Fruit fly (Drosophila melanogaster): ENCODE measurements around the gene ND-15.
A peak's percentile ranks its signal among the peaks of the same experiment; 100 is the strongest.

ND-15 gene

dm6 chr2L:81198-81597 lies 33.3 kb upstream of the ND-15 start:
- no peak for TF ChIP-seq D1 (tag; optimal IDR thresholded peaks at IDR 0.05)
- TF ChIP-seq CG10348 (GFP tag; IDR thresholded peaks at IDR 0.05) = no peak
- TF ChIP-seq rn (GFP tag; IDR thresholded peaks at IDR 0.05) = no peak
- no peak for TF ChIP-seq gl (tag; optimal IDR thresholded peaks at IDR 0.05)
- TF ChIP-seq CG12605 (GFP tag; IDR thresholded peaks at IDR 0.05) = no peak
- TF ChIP-seq CG34367 (tag; optimal IDR thresholded peaks at IDR 0.05) = no peak

- TF ChIP-seq Ets98B (GFP tag; IDR thresholded peaks at IDR 0.05) (no peak), CG17806 (tag; optimal IDR thresholded peaks at IDR 0.05) (no peak), D1 (tag; optimal IDR thresholded peaks at IDR 0.05) (no peak), CG32121 (GFP tag; IDR thresholded peaks at IDR 0.05) (no peak), CG15710 (tag; optimal IDR thresholded peaks at IDR 0.05) (no peak), CG9948 (tag; optimal IDR thresholded peaks at IDR 0.05) (no peak), Snoo (tag; optimal IDR thresholded peaks at IDR 0.05) (no peak), gl (tag; optimal IDR thresholded peaks at IDR 0.05) (no peak), rn (GFP tag; IDR thresholded peaks at IDR 0.05) (no peak), CG10348 (GFP tag; IDR thresholded peaks at IDR 0.05) (no peak), CG34367 (tag; optimal IDR thresholded peaks at IDR 0.05) (no peak)
Measured at dm6 chr2L:82080-82479, 32.4 kb upstream of the ND-15 start.

dm6 chr2L:85099-85498 lies 29.4 kb upstream of the ND-15 start:
- TF ChIP-seq CG14655 (GFP tag; optimal IDR thresholded peaks at IDR 0.05) (no peak), fd96Ca (GFP tag; IDR thresholded peaks at IDR 0.05) (no peak), CG8159 (tag; optimal IDR thresholded peaks at IDR 0.05) (no peak), CG12605 (GFP tag; IDR thresholded peaks at IDR 0.05) (no peak), EcR (GFP tag; optimal IDR thresholded peaks at IDR 0.05) (no peak), CG32121 (GFP tag; IDR thresholded peaks at IDR 0.05) (no peak), Pif1B (GFP tag; optimal IDR thresholded peaks at IDR 0.05) (no peak), D1 (tag; optimal IDR thresholded peaks at IDR 0.05) (no peak), gl (tag; optimal IDR thresholded peaks at IDR 0.05) (no peak), Pif1A (GFP tag; optimal IDR thresholded peaks at IDR 0.05) (no peak), CG34367 (tag; optimal IDR thresholded peaks at IDR 0.05) (no peak), CG8301 (tag; optimal IDR thresholded peaks at IDR 0.05) (no peak), Snoo (tag; optimal IDR thresholded peaks at IDR 0.05) (no peak), rn (GFP tag; IDR thresholded peaks at IDR 0.05) (no peak), CG15710 (tag; optimal IDR thresholded peaks at IDR 0.05) (no peak)

- TF ChIP-seq CG14655 (GFP tag; optimal IDR thresholded peaks at IDR 0.05) (no peak), CG4496 (GFP tag; IDR thresholded peaks at IDR 0.05) (no peak), CG17806 (tag; optimal IDR thresholded peaks at IDR 0.05) (no peak), CG8301 (tag; optimal IDR thresholded peaks at IDR 0.05) (no peak), fd96Ca (GFP tag; IDR thresholded peaks at IDR 0.05) (no peak), CG12605 (GFP tag; IDR thresholded peaks at IDR 0.05) (no peak), CG9948 (tag; optimal IDR thresholded peaks at IDR 0.05) (no peak)
Measured at dm6 chr2L:85701-86100, 28.8 kb upstream of the ND-15 start.

dm6 chr2L:87255-87723 lies 27.2 kb upstream of the ND-15 start, which contains the start of gene net:
Gene net (minus strand): TSS chr2L:87387.
- TF ChIP-seq Pif1B (GFP tag; optimal IDR thresholded peaks at IDR 0.05) = peak; percentile 60
- TF ChIP-seq CG9948 (tag; optimal IDR thresholded peaks at IDR 0.05) = peak; percentile 67
- peak; percentile 70 for TF ChIP-seq CG4496 (GFP tag; IDR thresholded peaks at IDR 0.05)
- TF ChIP-seq CG8301 (tag; optimal IDR thresholded peaks at IDR 0.05) = peak; percentile 72
- no peak for TF ChIP-seq CG10348 (GFP tag; IDR thresholded peaks at IDR 0.05)
- TF ChIP-seq CG12605 (GFP tag; IDR thresholded peaks at IDR 0.05) = no peak
- peak; percentile 59 for TF ChIP-seq CG34367 (tag; optimal IDR thresholded peaks at IDR 0.05)
- peak; percentile 76 for TF ChIP-seq CG14655 (GFP tag; optimal IDR thresholded peaks at IDR 0.05)
- TF ChIP-seq CG32121 (GFP tag; IDR thresholded peaks at IDR 0.05) = peak; percentile 66
- TF ChIP-seq rn (GFP tag; IDR thresholded peaks at IDR 0.05) = no peak
- TF ChIP-seq D1 (tag; optimal IDR thresholded peaks at IDR 0.05) = peak; percentile 13
- TF ChIP-seq CG15710 (tag; optimal IDR thresholded peaks at IDR 0.05) = peak; percentile 79
- peak; percentile 61 for TF ChIP-seq CG17806 (tag; optimal IDR thresholded peaks at IDR 0.05)
- peak; percentile 66 for TF ChIP-seq Pif1A (GFP tag; optimal IDR thresholded peaks at IDR 0.05)
- peak; percentile 75 for TF ChIP-seq CG8159 (tag; optimal IDR thresholded peaks at IDR 0.05)
- peak; percentile 71 for TF ChIP-seq Snoo (tag; optimal IDR thresholded peaks at IDR 0.05)
- TF ChIP-seq fd96Ca (GFP tag; IDR thresholded peaks at IDR 0.05) = no peak
- peak; percentile 54 for TF ChIP-seq EcR (GFP tag; optimal IDR thresholded peaks at IDR 0.05)

dm6 chr2L:88528-88927 lies 26.0 kb upstream of the ND-15 start:
- TF ChIP-seq EcR (GFP tag; optimal IDR thresholded peaks at IDR 0.05) = peak; percentile 38
- TF ChIP-seq CG17806 (tag; optimal IDR thresholded peaks at IDR 0.05) = no peak

dm6 chr2L:89158-89557 lies 25.4 kb upstream of the ND-15 start:
- no peak for TF ChIP-seq Pif1B (GFP tag; optimal IDR thresholded peaks at IDR 0.05)
- TF ChIP-seq CG34367 (tag; optimal IDR thresholded peaks at IDR 0.05) = no peak
- no peak for TF ChIP-seq CG12605 (GFP tag; IDR thresholded peaks at IDR 0.05)
- TF ChIP-seq D1 (tag; optimal IDR thresholded peaks at IDR 0.05) = no peak
- no peak for TF ChIP-seq CG13204 (GFP tag; optimal IDR thresholded peaks at IDR 0.05)
- no peak for TF ChIP-seq CG17806 (tag; optimal IDR thresholded peaks at IDR 0.05)
- no peak for TF ChIP-seq gl (tag; optimal IDR thresholded peaks at IDR 0.05)
- TF ChIP-seq CG8301 (tag; optimal IDR thresholded peaks at IDR 0.05) = no peak
- no peak for TF ChIP-seq Snoo (tag; optimal IDR thresholded peaks at IDR 0.05)
- TF ChIP-seq CG15710 (tag; optimal IDR thresholded peaks at IDR 0.05) = no peak
- no peak for TF ChIP-seq CG8159 (tag; optimal IDR thresholded peaks at IDR 0.05)
- no peak for TF ChIP-seq CG10348 (GFP tag; IDR thresholded peaks at IDR 0.05)
- no peak for TF ChIP-seq Pif1A (GFP tag; optimal IDR thresholded peaks at IDR 0.05)
- no peak for TF ChIP-seq fd96Ca (GFP tag; IDR thresholded peaks at IDR 0.05)
- no peak for TF ChIP-seq Ets98B (GFP tag; IDR thresholded peaks at IDR 0.05)
- TF ChIP-seq CG14655 (GFP tag; optimal IDR thresholded peaks at IDR 0.05) = no peak
- TF ChIP-seq CG9948 (tag; optimal IDR thresholded peaks at IDR 0.05) = no peak
- no peak for TF ChIP-seq CG4496 (GFP tag; IDR thresholded peaks at IDR 0.05)
- no peak for TF ChIP-seq EcR (GFP tag; optimal IDR thresholded peaks at IDR 0.05)
- TF ChIP-seq CG32121 (GFP tag; IDR thresholded peaks at IDR 0.05) = no peak

Data from whole organism, pupa.